Worm (Caenorhabditis elegans) whole organism, L1 larva: Measurements from ENCODE around the gene srw-144.

Source experiments
- ama-1 ChIP-seq: fragments of 150-350 bp; optimal IDR thresholded peaks from 2 replicates; lab custom pipeline; 2014
- snu-23 ChIP-seq: sonication (generic microtip); optimal IDR thresholded peaks from 2 replicates; lab custom pipeline; 2016; ENCODE audit warnings: missing genetic modification characterization, missing compliant biosample characterization

DNA sequence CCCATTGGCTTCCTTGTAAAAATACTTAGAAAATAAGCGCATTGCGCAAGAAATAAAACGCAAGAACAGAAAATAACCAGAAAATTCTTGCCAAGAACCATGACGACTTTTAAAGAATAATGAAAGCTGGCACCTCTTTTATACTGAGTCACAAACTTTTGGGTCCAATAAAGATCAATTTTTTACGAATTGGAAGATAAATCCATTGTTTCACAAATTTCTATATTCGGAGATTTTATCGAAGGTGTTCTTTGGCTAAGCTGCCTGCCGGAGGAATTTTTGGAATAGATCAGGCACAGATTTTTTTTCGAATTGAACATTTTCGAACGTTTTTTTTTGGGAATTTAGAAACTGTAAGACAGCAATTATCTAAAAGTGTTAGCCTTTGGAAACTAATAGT is 47.9 kb downstream of the srw-144 start, which contains the start of gene C31B8.9:
- TF ChIP-seq snu-23 (GFP tag; lab: Kevin White, UChicago) (no peak), ama-1 (lab: Kevin White, UChicago) (no peak)
